Fruit fly (Drosophila melanogaster) whole organism, prepupa: ENCODE results near the gene loco.

ENCODE experiments used
- Blimp-1 ChIP-seq: fragments of 200-800 bp; sonication (Bioruptor generic); optimal IDR thresholded peaks from 3 replicates; lab custom pipeline; 2017; ENCODE audit warnings: missing biosample characterization, missing genetic modification characterization, mild to moderate bottlenecking, moderate library complexity, missing genetic modification reagents
- CG10631 ChIP-seq: fragments of 200-800 bp; sonication (Bioruptor generic); optimal IDR thresholded peaks from 2 replicates; lab custom pipeline; 2016; ENCODE audit warnings: missing biosample characterization, missing genetic modification characterization
- CG10669 ChIP-seq: fragments of 200-800 bp; sonication (Bioruptor generic); optimal IDR thresholded peaks from 3 replicates; lab custom pipeline; 2018; ENCODE audit warnings: missing biosample characterization, mild to moderate bottlenecking, missing genetic modification characterization, moderate library complexity
- CG11762 ChIP-seq: fragments of 200-800 bp; sonication (Bioruptor generic); optimal IDR thresholded peaks from 3 replicates; lab custom pipeline; 2016; ENCODE audit warnings: missing biosample characterization, missing genetic modification characterization; ENCODE audit not compliant: insufficient read depth
- CG11902 ChIP-seq: fragments of 200-800 bp; sonication (Bioruptor generic); optimal IDR thresholded peaks from 3 replicates; lab custom pipeline; 2016; ENCODE audit warnings: missing biosample characterization, missing genetic modification characterization
- CG15336 ChIP-seq: fragments of 200-800 bp; sonication (Bioruptor generic); IDR thresholded peaks from 2 replicates; pipeline ENCODE4 v1.3.6; 2022; ENCODE audit warnings: missing biosample characterization, missing genetic modification characterization
- CG16779 ChIP-seq: fragments of 200-800 bp; sonication (Bioruptor generic); optimal IDR thresholded peaks from 3 replicates; lab custom pipeline; 2017; ENCODE audit warnings: missing biosample characterization, mild to moderate bottlenecking, missing genetic modification characterization
- CG3032 ChIP-seq: fragments of 200-800 bp; optimal IDR thresholded peaks from 2 replicates; lab custom pipeline; 2019; ENCODE audit warnings: missing biosample characterization, mild to moderate bottlenecking, missing genetic modification characterization, moderate library complexity
- CG31627 ChIP-seq: fragments of 200-800 bp; sonication (Bioruptor generic); optimal IDR thresholded peaks from 3 replicates; lab custom pipeline; 2016; ENCODE audit warnings: missing biosample characterization, missing genetic modification characterization
- CG32006 ChIP-seq: fragments of 200-800 bp; sonication (Bioruptor generic); optimal IDR thresholded peaks from 3 replicates; lab custom pipeline; 2017; ENCODE audit warnings: missing biosample characterization, mild to moderate bottlenecking, missing genetic modification characterization
- CG34406 ChIP-seq: fragments of 200-800 bp; sonication (Bioruptor generic); optimal IDR thresholded peaks from 3 replicates; lab custom pipeline; 2016; ENCODE audit warnings: missing biosample characterization, missing genetic modification characterization
- CG3919 ChIP-seq: fragments of 200-800 bp; sonication (Bioruptor generic); optimal IDR thresholded peaks from 3 replicates; lab custom pipeline; 2016; ENCODE audit warnings: missing biosample characterization, missing genetic modification characterization
- CG6163 ChIP-seq: fragments of 200-800 bp; sonication (Bioruptor generic); IDR thresholded peaks from 3 replicates; pipeline ENCODE4 v1.3.6; 2022; ENCODE audit warnings: missing biosample characterization, missing genetic modification characterization
- CG6276 ChIP-seq: fragments of 200-800 bp; sonication (Bioruptor generic); optimal IDR thresholded peaks from 2 replicates; lab custom pipeline; 2017; ENCODE audit warnings: missing biosample characterization, mild to moderate bottlenecking, missing genetic modification characterization
- CG6808 ChIP-seq: fragments of 200-800 bp; sonication (Bioruptor generic); optimal IDR thresholded peaks from 3 replicates; lab custom pipeline; 2017; ENCODE audit warnings: missing biosample characterization, missing genetic modification characterization, mild to moderate bottlenecking, moderate library complexity, missing genetic modification reagents
- CG6854 ChIP-seq: fragments of 200-800 bp; sonication (Bioruptor generic); optimal IDR thresholded peaks from 2 replicates; lab custom pipeline; 2017; ENCODE audit warnings: missing biosample characterization, mild to moderate bottlenecking, missing genetic modification characterization
- CG7368 ChIP-seq: fragments of 200-800 bp; sonication (Bioruptor generic); optimal IDR thresholded peaks from 3 replicates; lab custom pipeline; 2016; ENCODE audit warnings: missing biosample characterization, missing genetic modification characterization
- CG8319 ChIP-seq: fragments of 200-800 bp; sonication (Bioruptor generic); optimal IDR thresholded peaks from 3 replicates; lab custom pipeline; 2016; ENCODE audit warnings: missing biosample characterization, missing genetic modification characterization
- CG8632 ChIP-seq: fragments of 200-800 bp; sonication (Bioruptor generic); optimal IDR thresholded peaks from 3 replicates; lab custom pipeline; 2016; ENCODE audit warnings: missing biosample characterization, missing genetic modification characterization
- CG9139 ChIP-seq: fragments of 200-800 bp; sonication (Bioruptor generic); optimal IDR thresholded peaks from 3 replicates; lab custom pipeline; 2017; ENCODE audit warnings: missing biosample characterization, mild to moderate bottlenecking, missing genetic modification characterization
- Eip75B ChIP-seq: fragments of 200-800 bp; sonication (Bioruptor generic); optimal IDR thresholded peaks from 3 replicates; lab custom pipeline; 2016; ENCODE audit warnings: missing biosample characterization, missing genetic modification characterization
- Eip78C ChIP-seq: fragments of 200-800 bp; sonication (Bioruptor generic); peaks from one replicate; lab custom pipeline; 2016; ENCODE audit warnings: missing biosample characterization, missing genetic modification characterization
- Eip93F ChIP-seq: fragments of 200-800 bp; sonication (Bioruptor generic); optimal IDR thresholded peaks from 2 replicates; lab custom pipeline; 2016; ENCODE audit warnings: missing biosample characterization, mild to moderate bottlenecking, missing genetic modification characterization
- Ets21C ChIP-seq: fragments of 200-800 bp; sonication (Bioruptor generic); optimal IDR thresholded peaks from 3 replicates; lab custom pipeline; 2016; ENCODE audit warnings: missing biosample characterization, missing genetic modification characterization
- Ets96B ChIP-seq: fragments of 200-800 bp; optimal IDR thresholded peaks from 2 replicates; lab custom pipeline; 2019; ENCODE audit warnings: missing biosample characterization, mild to moderate bottlenecking, missing genetic modification characterization, moderate library complexity
- Gug ChIP-seq: fragments of 200-800 bp; sonication (Bioruptor generic); IDR thresholded peaks from 2 replicates; pipeline ENCODE4 v1.3.6; 2022; ENCODE audit warnings: missing biosample characterization, missing genetic modification characterization
- Hr4 ChIP-seq: fragments of 200-800 bp; sonication (Bioruptor generic); optimal IDR thresholded peaks from 3 replicates; lab custom pipeline; 2016; ENCODE audit warnings: missing biosample characterization, missing genetic modification characterization
- Lpt ChIP-seq: fragments of 200-800 bp; sonication (Bioruptor generic); optimal IDR thresholded peaks from 3 replicates; lab custom pipeline; 2016; ENCODE audit warnings: missing biosample characterization, missing genetic modification characterization
- Met ChIP-seq: fragments of 200-800 bp; sonication (Bioruptor generic); optimal IDR thresholded peaks from 3 replicates; lab custom pipeline; 2016; ENCODE audit warnings: missing biosample characterization, missing genetic modification characterization
- Smox ChIP-seq: fragments of 200-800 bp; sonication (Bioruptor generic); optimal IDR thresholded peaks from 3 replicates; lab custom pipeline; 2016; ENCODE audit warnings: missing biosample characterization, missing genetic modification characterization
- Sox15 ChIP-seq: fragments of 200-800 bp; sonication (Bioruptor generic); optimal IDR thresholded peaks from 3 replicates; lab custom pipeline; 2016; ENCODE audit warnings: missing biosample characterization, missing genetic modification characterization
- achi ChIP-seq: fragments of 200-800 bp; sonication (Bioruptor generic); optimal IDR thresholded peaks from 3 replicates; lab custom pipeline; 2016; ENCODE audit warnings: missing biosample characterization, missing genetic modification characterization
- acj6 ChIP-seq: fragments of 200-800 bp; sonication (Bioruptor generic); optimal IDR thresholded peaks from 3 replicates; lab custom pipeline; 2016; ENCODE audit warnings: missing biosample characterization, missing genetic modification characterization
- dsx ChIP-seq: fragments of 200-800 bp; optimal IDR thresholded peaks from 3 replicates; lab custom pipeline; 2019; ENCODE audit warnings: missing biosample characterization, mild to moderate bottlenecking, missing genetic modification characterization, moderate library complexity; ENCODE audit not compliant: poor library complexity, severe bottlenecking
- esn ChIP-seq: fragments of 200-800 bp; sonication (Bioruptor generic); optimal IDR thresholded peaks from 2 replicates; lab custom pipeline; 2016; ENCODE audit warnings: missing biosample characterization, mild to moderate bottlenecking, missing genetic modification characterization, moderate library complexity
- fd85E ChIP-seq: fragments of 200-800 bp; sonication (Bioruptor generic); optimal IDR thresholded peaks from 3 replicates; lab custom pipeline; 2016; ENCODE audit warnings: missing biosample characterization, missing genetic modification characterization
- lz ChIP-seq: fragments of 200-800 bp; sonication (Bioruptor generic); optimal IDR thresholded peaks from 3 replicates; lab custom pipeline; 2016; ENCODE audit warnings: missing biosample characterization, missing genetic modification characterization
- net ChIP-seq: fragments of 200-800 bp; sonication (Bioruptor generic); optimal IDR thresholded peaks from 3 replicates; lab custom pipeline; 2016; ENCODE audit warnings: missing biosample characterization, missing genetic modification characterization
- pdm3 ChIP-seq: fragments of 200-800 bp; sonication (Bioruptor generic); optimal IDR thresholded peaks from 3 replicates; lab custom pipeline; 2016; ENCODE audit warnings: missing biosample characterization, missing genetic modification characterization
- salr ChIP-seq, 2 experiments: fragments of 200-800 bp; sonication (Bioruptor generic); optimal IDR thresholded peaks; 3 replicates each; lab custom pipeline; 2016 to 2018; ENCODE audit warnings: missing biosample characterization in 2 of 2, missing genetic modification characterization in 2 of 2, mild to moderate bottlenecking in 1 of 2
- spab ChIP-seq: fragments of 200-800 bp; sonication (Bioruptor generic); optimal IDR thresholded peaks from 2 replicates; lab custom pipeline; 2017; ENCODE audit warnings: missing biosample characterization, mild to moderate bottlenecking, missing genetic modification characterization, missing genetic modification reagents
- ss ChIP-seq, 2 experiments: fragments of 200-800 bp; sonication (Bioruptor generic); optimal IDR thresholded peaks; 2 replicates in 1 of 2; 3 replicates in 1 of 2; lab custom pipeline; 2017 to 2018; ENCODE audit warnings: mild to moderate bottlenecking in 2 of 2, missing biosample characterization in 2 of 2, missing genetic modification characterization in 2 of 2, moderate library complexity in 1 of 2
- svp ChIP-seq: fragments of 200-800 bp; sonication (Bioruptor generic); peaks from one replicate; lab custom pipeline; 2016; ENCODE audit warnings: missing biosample characterization, missing genetic modification characterization
- topi ChIP-seq: fragments of 200-800 bp; sonication (Bioruptor generic); optimal IDR thresholded peaks from 3 replicates; lab custom pipeline; 2016; ENCODE audit warnings: missing biosample characterization, missing genetic modification characterization
- vri ChIP-seq: fragments of 200-800 bp; sonication (Bioruptor generic); optimal IDR thresholded peaks from 3 replicates; lab custom pipeline; 2016; ENCODE audit warnings: missing biosample characterization, mild to moderate bottlenecking, missing genetic modification characterization

Gene loco

DNA sequence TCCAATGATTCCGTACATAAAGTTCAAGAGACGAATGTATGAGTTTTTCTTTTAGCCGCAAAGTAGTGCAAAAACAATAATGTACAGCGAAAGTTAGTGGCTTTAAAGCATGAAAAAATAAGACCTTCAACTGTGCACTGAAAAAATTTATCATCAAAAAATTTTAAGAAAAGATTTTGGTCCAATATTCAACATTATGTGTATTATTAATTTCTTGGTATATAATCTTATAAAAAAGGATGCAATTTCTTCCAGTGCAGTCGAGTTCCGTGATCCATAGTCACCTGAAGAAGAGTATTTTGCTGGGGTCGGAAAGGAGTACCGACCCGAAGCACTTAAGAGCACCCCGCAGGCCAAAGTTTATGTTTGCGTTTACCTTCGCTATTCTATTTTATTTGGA, 29.4 kb upstream of the loco start (continued):
- no peak for TF ChIP-seq Eip75B (GFP tag; lab: Kevin White, UChicago)
- no peak for TF ChIP-seq CG10669 (GFP tag; lab: Kevin White, UChicago)
- peak; percentile 31 for TF ChIP-seq Met (GFP tag; lab: Kevin White, UChicago)
- TF ChIP-seq Gug (GFP tag; lab: Robert Waterston, UW), result 0 out of 2 replicates have a peak, but pooled peaks have one; percentile 27
- no peak for TF ChIP-seq CG6854 (GFP tag; lab: Kevin White, UChicago)
- peak; percentile 70 for TF ChIP-seq Hr4
- peak; percentile 10 for TF ChIP-seq Sox15 (GFP tag; lab: Kevin White, UChicago)
- peak in 1 of 2 experiments; percentile 37 for TF ChIP-seq salr (GFP tag; optimal IDR thresholded peaks at IDR 0.05; lab: Kevin White, UChicago)
- no peak for TF ChIP-seq dsx (GFP tag; lab: Kevin White, UChicago)
- TF ChIP-seq CG15336, result peak; percentile 80
- no peak for TF ChIP-seq CG16779 (tag; lab: Kevin White, UChicago)
- TF ChIP-seq CG11762 (GFP tag; lab: Kevin White, UChicago), result no peak
- peak; percentile 19 for TF ChIP-seq topi (GFP tag; lab: Kevin White, UChicago)
- TF ChIP-seq lz (GFP tag; lab: Kevin White, UChicago), result no peak
- peak; percentile 44 for TF ChIP-seq CG8632 (GFP tag; lab: Kevin White, UChicago)
- peak; percentile 6 for TF ChIP-seq CG7368 (GFP tag; lab: Kevin White, UChicago)
- TF ChIP-seq Ets96B (tag; lab: Kevin White, UChicago), result peak; percentile 16
- no peak for TF ChIP-seq ss (GFP tag; optimal IDR thresholded peaks at IDR 0.05; lab: Kevin White, UChicago)
- TF ChIP-seq CG10631, result peak; percentile 8
- TF ChIP-seq CG6276 (GFP tag; lab: Kevin White, UChicago), result peak; percentile 38
- no peak for TF ChIP-seq Blimp-1 (GFP tag; lab: Kevin White, UChicago)
- TF ChIP-seq acj6, result peak; percentile 50
- TF ChIP-seq CG34406, result peak; percentile 46
- no peak for TF ChIP-seq CG3032 (tag; lab: Kevin White, UChicago)
- no peak for TF ChIP-seq spab
- TF ChIP-seq Lpt (GFP tag; lab: Kevin White, UChicago), result no peak
- TF ChIP-seq Eip93F (GFP tag; lab: Kevin White, UChicago), result no peak
- TF ChIP-seq Smox (GFP tag; lab: Kevin White, UChicago), result peak; percentile 37
- peak; percentile 25 for TF ChIP-seq CG31627
- peak; percentile 51 for TF ChIP-seq pdm3 (GFP tag; lab: Kevin White, UChicago)
- no peak for TF ChIP-seq vri (GFP tag; lab: Kevin White, UChicago)
- TF ChIP-seq svp (GFP tag; lab: Kevin White, UChicago), result peak; percentile 69
- TF ChIP-seq, all 60 proteins: peak for 33

DNA sequence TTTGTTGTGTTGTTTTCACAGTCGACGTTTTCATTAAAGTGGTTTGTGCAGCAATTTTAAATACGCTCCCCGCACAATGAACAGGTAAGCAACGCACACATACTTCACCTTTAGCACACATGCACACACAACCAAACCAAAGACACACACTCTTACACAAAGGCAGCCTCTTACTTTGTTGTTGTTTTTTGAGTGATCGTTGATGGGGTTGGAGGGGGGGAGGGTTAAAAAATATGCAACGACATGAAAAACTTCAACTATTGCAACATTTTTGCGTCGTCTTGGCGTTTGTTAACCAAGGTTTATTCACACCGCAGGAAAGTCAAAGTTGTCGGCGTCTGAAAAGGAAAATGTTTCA, 28.8 kb upstream of the loco start:
- TF ChIP-seq net (GFP tag; lab: Kevin White, UChicago) (no peak), CG3919 (GFP tag; lab: Kevin White, UChicago) (no peak), vri (GFP tag; lab: Kevin White, UChicago) (no peak), Gug (GFP tag; lab: Robert Waterston, UW) (no peak), spab (no peak), fd85E (GFP tag; lab: Kevin White, UChicago) (no peak), CG16779 (tag; lab: Kevin White, UChicago) (no peak)

DNA sequence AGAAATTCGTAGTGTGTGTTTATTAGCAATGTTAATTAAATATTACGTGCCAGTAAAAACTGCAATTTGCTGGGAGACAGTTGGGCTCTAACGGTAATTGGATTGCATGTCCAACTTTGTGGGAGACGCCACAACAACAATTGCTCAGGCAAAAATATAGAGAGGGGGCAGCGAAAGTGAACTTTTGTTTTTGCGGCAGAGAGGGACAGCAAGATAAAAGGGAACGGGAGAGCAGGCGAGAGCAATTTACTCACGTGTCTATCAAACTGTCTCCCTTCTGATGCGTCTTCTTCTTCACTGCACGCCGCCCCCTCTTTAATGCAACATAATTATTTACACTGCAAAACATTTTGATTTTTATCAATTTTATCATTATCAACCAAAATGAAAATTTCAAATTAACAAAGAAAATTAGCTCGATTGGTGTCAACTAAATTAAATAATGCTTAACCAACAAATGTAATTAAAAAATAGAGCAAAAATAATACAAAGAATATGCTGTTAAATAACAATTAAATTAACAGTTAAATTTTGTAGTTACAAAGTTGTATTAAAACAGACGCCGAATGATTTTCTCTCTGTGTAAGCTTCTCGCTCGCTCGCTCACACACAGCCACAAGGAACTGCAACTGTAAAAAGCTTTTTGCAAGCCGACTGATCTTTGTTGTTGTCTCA, 28.2 kb upstream of the loco start:
- peak; percentile 94 for TF ChIP-seq acj6
- TF ChIP-seq CG10631, result peak; percentile 92
- TF ChIP-seq CG11902 (GFP tag; lab: Kevin White, UChicago), result peak; percentile 89
- peak; percentile 79 for TF ChIP-seq CG16779 (tag; lab: Kevin White, UChicago)
- peak; percentile 93 for TF ChIP-seq achi (GFP tag; lab: Kevin White, UChicago)
- TF ChIP-seq esn, result peak; percentile 95
- TF ChIP-seq CG6808 (GFP tag; lab: Kevin White, UChicago), result peak; percentile 97
- TF ChIP-seq CG9139, result peak; percentile 91
- peak; percentile 92 for TF ChIP-seq Eip75B (GFP tag; lab: Kevin White, UChicago)
- TF ChIP-seq net (GFP tag; lab: Kevin White, UChicago), result peak; percentile 93
- peak; percentile 87 for TF ChIP-seq Gug (GFP tag; lab: Robert Waterston, UW)
- peak; percentile 73 for TF ChIP-seq vri (GFP tag; lab: Kevin White, UChicago)
- peak; percentile 82 to 97 for TF ChIP-seq salr (GFP tag; optimal IDR thresholded peaks at IDR 0.05; lab: Kevin White, UChicago)
- peak; percentile 97 for TF ChIP-seq CG32006
- peak; percentile 87 for TF ChIP-seq Ets21C (GFP tag; lab: Kevin White, UChicago)
- peak; percentile 97 for TF ChIP-seq CG3919 (GFP tag; lab: Kevin White, UChicago)
- TF ChIP-seq Eip78C (GFP tag; lab: Kevin White, UChicago), result peak; percentile 99
- TF ChIP-seq Lpt (GFP tag; lab: Kevin White, UChicago), result peak; percentile 95
- TF ChIP-seq CG6163, result peak; percentile 93
- TF ChIP-seq lz (GFP tag; lab: Kevin White, UChicago), result peak; percentile 93
- no peak for TF ChIP-seq Eip93F (GFP tag; lab: Kevin White, UChicago)
- TF ChIP-seq Sox15 (GFP tag; lab: Kevin White, UChicago), result peak; percentile 92
- peak; percentile 91 to 96 for TF ChIP-seq ss (GFP tag; optimal IDR thresholded peaks at IDR 0.05; lab: Kevin White, UChicago)
- TF ChIP-seq CG8319, result peak; percentile 94
